Worm (Caenorhabditis elegans) whole organism, dauer: ENCODE results near the gene AH9.3.

Experiments
- unc-62 ChIP-seq: sonication (generic microtip); optimal IDR thresholded peaks from 2 replicates; lab custom pipeline; 2017; ENCODE audit warnings: missing biosample characterization, missing genetic modification reagents, missing genetic modification characterization

Gene AH9.3

DNA sequence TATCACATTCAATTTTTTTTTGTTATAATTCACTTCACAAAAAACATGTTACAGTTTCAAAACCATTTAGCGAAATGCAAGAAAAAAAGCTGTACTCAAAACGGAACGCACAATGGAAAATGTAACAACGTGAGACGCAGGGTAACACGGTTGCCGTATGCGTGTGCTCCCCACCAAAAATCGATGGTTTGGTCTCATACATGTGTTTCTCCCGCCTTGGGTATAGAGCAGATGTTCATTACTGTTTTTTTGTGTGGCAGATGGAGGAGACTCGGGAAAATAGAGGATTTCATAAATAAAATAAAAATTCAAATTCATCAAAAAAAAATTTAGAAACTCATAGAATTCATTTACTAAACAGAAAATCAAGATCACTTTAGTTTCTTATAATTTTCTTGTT, at the start of gene AH9.3:
Gene AH9.3, minus strand, starts transcription at position 101 of the 400 bp plus-strand sequence.
- TF ChIP-seq unc-62 (GFP tag; lab: Kevin White, UChicago): no peak

DNA sequence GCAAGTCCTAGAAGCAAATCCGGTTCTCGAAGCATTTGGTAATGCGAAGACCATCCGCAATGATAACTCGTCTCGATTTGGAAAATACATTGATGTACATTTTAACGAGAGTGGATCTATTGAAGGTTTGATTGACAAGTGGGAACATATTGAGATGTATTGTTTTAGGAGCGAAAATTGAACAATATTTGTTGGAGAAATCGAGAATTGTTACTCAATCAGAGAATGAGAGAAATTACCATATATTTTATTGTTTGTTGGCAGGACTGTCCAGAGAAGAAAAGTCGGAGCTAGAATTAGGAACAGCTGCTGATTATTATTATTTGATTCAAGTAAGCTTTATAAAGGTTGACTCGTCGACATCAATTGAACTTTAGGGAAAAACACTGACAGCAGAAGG, 43.6 kb upstream of the AH9.3 start:
- TF ChIP-seq unc-62 (GFP tag; lab: Kevin White, UChicago): no peak

DNA sequence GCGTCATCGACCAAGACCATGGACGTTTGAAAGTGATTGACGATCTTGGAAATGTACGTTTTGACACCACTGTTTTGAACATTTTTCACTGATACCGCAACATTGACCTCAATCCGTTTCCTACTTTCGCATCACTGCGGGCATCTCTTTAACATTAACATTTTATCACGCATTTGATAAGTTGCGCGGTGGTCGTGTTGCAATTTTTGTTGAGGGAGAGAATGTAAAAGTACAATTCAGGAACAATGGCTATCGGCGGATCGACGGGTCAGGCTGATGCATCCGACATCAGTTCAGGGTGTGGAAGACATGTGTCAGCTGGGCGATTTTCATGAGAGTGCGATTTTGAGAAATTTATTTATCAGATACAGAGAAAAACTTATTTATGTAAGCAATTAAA, 42.4 kb upstream of the AH9.3 start:
- no peak for TF ChIP-seq unc-62 (GFP tag; lab: Kevin White, UChicago)

ce11 chrX:2302782-2303181, 41.9 kb upstream of the AH9.3 start, which contains the start of gene hum-6:
Gene hum-6 (plus strand): TSS chrX:2303082.
- no peak for TF ChIP-seq unc-62 (GFP tag; lab: Kevin White, UChicago)

DNA sequence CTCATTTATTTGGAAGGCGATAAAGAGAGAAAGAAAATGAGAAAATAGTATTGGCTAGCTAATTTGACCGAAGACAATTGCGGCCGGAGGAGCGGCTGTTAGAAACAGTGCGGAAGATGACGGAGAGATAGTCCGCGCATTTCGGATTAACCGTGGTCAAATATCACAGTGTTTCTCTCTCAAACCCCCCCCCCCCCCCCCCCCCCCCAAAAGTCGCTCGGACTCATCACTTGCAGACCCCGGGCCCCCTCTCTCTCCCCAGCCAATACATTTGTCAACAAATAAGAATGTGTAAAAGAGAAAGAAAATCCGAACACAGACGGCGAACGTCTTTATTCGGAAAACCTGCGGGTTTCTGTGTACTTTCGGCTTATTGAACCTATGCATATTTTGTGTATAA, 40.9 kb upstream of the AH9.3 start:
- no peak for TF ChIP-seq unc-62 (GFP tag; lab: Kevin White, UChicago)

ce11 chrX:2294198-2294800, 33.4 kb upstream of the AH9.3 start, which contains the start of gene T10H10.2:
Gene T10H10.2 (plus strand): TSS chrX:2294750.
- no peak for TF ChIP-seq unc-62 (GFP tag; lab: Kevin White, UChicago)

- no peak for TF ChIP-seq unc-62 (GFP tag; lab: Kevin White, UChicago)
These were observed 27.1 kb upstream of the AH9.3 start for ce11 chrX:2287977-2288387.

ce11 chrX:2287092-2287491, 26.2 kb upstream of the AH9.3 start, which contains the start of gene sav-1:
Gene sav-1 (minus strand): TSS chrX:2287192.
- no peak for TF ChIP-seq unc-62 (GFP tag; lab: Kevin White, UChicago)

DNA sequence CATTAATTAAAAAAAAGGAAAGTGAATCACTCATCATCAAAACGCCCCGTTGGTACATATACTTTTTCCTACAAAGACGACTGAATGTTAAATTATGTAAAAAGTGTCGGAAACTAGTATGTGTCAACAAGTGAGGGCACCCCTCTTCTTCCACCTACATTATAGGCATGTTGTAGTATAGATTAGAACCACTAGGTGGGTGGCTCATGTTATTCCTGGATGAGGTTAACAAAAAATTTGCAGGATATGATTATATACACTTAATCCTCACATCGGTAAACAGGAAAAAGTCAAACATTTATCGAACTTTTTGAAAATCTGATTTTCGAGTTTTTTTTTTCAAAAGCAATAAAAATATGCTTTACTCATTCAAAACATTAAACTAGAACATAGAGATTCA, 15.1 kb upstream of the AH9.3 start:
- no peak for TF ChIP-seq unc-62 (GFP tag; lab: Kevin White, UChicago)

DNA sequence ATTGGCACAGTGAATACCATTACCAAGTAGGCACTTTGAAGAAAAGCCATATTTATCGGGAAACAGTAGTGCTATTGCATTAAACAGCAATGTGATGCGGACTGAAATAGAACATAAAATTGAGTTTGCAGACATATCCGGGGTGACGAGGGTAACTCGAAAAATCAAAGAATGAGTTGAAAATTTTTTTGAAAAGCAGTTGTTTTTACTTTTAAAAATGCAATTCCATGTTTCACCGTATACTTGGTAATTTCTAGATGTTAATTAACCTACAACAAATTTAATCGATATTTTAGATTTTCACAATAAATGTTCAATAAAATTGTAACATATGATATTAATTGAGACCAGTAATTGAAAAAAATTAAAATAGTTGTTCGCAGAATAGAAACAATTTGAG, 13.3 kb upstream of the AH9.3 start, which contains the start of gene AH9.4:
Gene AH9.4, minus strand, starts transcription at position 101 of the 400 bp plus-strand sequence.
- TF ChIP-seq unc-62 (GFP tag; lab: Kevin White, UChicago): no peak

DNA sequence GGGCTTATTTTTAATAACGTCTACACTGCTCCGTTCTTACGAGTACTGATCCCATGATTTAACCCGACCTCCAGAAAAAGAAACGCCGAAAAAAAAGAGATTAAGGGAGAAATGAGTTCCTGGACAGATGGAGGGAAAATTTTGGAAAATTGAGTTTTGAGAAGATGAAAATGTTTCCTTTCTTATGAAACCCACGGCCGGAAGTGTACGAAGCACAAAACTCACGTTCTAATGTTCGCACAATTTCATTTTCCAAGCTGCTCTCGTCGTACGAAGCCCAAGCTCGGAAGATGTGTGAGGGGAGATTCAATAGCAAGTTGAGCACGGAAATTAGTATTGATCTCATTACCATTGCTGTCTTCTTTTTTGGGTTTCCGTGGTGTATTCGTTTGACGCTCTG, 10.5 kb upstream of the AH9.3 start:
- no peak for TF ChIP-seq unc-62 (GFP tag; lab: Kevin White, UChicago)

DNA sequence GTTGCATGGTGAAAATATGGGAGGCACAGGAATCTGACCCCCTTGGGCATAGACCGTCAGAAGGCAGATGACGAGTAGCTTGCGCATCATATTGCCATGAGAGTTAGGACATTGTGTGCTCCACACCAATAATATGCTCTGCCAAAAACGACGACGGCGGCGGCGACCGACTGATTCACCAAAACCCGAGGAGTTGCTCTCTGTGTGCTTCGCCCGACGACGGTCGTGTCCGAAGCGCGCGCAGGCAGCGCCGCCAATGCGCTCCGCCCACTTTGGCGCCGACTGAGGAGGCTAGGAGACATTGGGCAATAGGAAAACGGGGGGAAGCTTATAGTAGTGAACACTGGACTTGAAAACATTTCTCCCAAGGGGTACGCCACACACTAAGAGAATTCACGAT, 7.1 kb upstream of the AH9.3 start, which contains the start of gene AH9.6:
Gene AH9.6, minus strand, starts transcription at position 183 of the 400 bp plus-strand sequence.
- no peak for TF ChIP-seq unc-62 (GFP tag; lab: Kevin White, UChicago)

DNA sequence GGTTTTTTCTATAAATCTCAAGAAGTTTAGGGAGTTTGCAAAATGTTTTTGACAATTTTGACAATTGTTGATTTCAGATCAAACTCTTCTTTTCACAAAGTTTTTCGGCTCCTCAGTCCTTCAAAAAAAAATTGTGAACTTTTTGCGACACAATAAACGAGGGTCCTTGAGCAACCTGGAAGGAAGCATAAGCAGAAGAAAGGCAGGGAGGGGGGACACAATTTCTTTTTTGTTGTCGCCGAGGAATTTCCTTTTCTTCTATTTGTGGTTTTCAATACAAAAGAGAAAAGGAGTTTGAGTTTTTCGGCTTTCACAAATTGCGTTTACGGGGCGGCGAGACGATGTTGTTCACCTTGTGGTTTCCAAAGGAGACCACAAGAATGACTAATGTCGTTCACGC, 5.9 kb upstream of the AH9.3 start:
- TF ChIP-seq unc-62 (GFP tag; lab: Kevin White, UChicago): no peak

DNA sequence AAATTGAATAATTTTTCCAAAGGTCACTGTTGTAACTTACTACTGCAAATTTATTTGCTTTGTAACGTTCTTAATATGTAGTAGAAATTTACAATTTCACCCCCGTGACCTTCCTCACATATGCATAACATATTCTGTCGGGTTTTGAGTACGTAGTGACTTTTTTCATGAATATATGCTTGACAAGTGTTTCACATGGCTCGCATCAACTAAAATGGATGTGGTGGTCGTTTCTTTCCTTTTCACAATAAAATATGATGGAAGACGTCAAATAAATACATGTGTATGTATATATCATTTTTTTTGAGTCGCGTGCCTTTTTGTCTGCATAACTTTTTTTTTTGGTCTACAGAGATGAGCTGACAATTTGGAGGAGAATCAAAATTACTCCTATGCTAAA, 5.5 kb upstream of the AH9.3 start:
- no peak for TF ChIP-seq unc-62 (GFP tag; lab: Kevin White, UChicago)

DNA sequence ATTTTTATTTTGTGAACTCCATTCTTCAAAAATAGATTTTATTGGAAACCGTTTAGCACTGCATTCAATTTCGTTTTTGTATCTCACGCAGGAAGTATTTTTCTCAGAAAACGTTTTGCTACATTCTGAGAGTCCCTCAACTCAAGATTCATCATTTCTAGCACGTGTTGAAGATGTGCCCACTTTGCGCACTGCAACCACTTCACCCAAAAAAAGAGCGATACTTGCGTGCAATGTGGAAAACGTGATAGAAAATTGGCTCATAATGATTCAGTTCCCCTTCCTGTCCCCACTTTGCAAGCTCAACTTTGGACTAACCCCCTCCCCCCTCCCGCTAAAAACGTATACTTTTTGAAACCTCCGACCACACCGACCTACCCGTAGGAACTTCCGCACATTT, 4.2 kb upstream of the AH9.3 start:
- no peak for TF ChIP-seq unc-62 (GFP tag; lab: Kevin White, UChicago)

- TF ChIP-seq unc-62 (GFP tag; lab: Kevin White, UChicago): no peak
These were observed 1.5 kb upstream of the AH9.3 start for ce11 chrX:2262420-2262819.

DNA sequence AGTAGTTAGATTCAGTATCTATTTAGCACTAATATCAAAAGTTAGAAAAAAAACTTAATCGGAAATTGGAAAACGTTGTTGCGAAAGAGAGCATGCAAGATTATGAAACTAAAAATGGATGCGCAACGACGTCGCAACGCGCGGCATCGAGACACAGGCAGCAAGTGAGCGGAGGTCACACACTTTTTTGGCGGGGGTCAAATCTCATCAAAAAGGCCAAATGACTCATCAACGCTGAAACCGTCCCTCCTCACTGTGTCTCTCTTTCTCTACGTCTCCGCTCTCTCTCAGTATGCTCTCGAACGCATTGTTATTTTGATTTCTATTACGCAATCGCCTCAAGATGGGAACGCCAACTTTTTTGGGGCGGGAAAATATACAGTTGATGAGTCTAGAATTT, 2.5 kb downstream of the AH9.3 start:
- no peak for TF ChIP-seq unc-62 (GFP tag; lab: Kevin White, UChicago)
